Worm (Caenorhabditis elegans) whole organism, L2 larva: ENCODE results near the gene scl-13.

Experiments
- elt-1 ChIP-seq: fragments of 150-350 bp; optimal IDR thresholded peaks from 2 replicates; lab custom pipeline; 2014; ENCODE audit warnings: missing biosample characterization, missing genetic modification characterization
- lin-13 ChIP-seq: fragments of 150-350 bp; optimal IDR thresholded peaks from 2 replicates; lab custom pipeline; 2014; ENCODE audit warnings: missing biosample characterization, missing genetic modification reagents, missing genetic modification characterization
- lsy-2 ChIP-seq, 2 experiments: fragments of 150-350 bp in 1 of 2; sonication (generic microtip) in 1 of 2; optimal IDR thresholded peaks; 2 replicates each; lab custom pipeline; 2014 to 2017; ENCODE audit warnings: missing biosample characterization in 2 of 2, missing genetic modification characterization in 2 of 2
- mdl-1 ChIP-seq, 2 experiments: fragments of 150-350 bp in 1 of 2; sonication (generic microtip) in 1 of 2; optimal IDR thresholded peaks; 2 replicates each; lab custom pipeline; 2017; ENCODE audit warnings: missing biosample characterization in 2 of 2, missing genetic modification characterization in 2 of 2
- peb-1 ChIP-seq: fragments of 150-350 bp; optimal IDR thresholded peaks from 2 replicates; lab custom pipeline; 2014; ENCODE audit warnings: missing biosample characterization, missing genetic modification characterization
- unc-62 ChIP-seq: fragments of 150-350 bp; optimal IDR thresholded peaks from 2 replicates; lab custom pipeline; 2014; ENCODE audit warnings: missing biosample characterization, missing genetic modification reagents, missing genetic modification characterization
- ztf-4 ChIP-seq: fragments of 150-350 bp; optimal IDR thresholded peaks from 2 replicates; lab custom pipeline; 2014; ENCODE audit warnings: missing biosample characterization, missing genetic modification characterization

- no peak for TF ChIP-seq unc-62
- TF ChIP-seq peb-1 (tag; lab: Kevin White, UChicago): no peak
- TF ChIP-seq lin-13 (GFP tag; lab: Kevin White, UChicago): no peak
- no peak for TF ChIP-seq lsy-2 (tag; optimal IDR thresholded peaks at IDR 0.05; lab: Kevin White, UChicago)
- TF ChIP-seq mdl-1 (tag; optimal IDR thresholded peaks at IDR 0.05; lab: Kevin White, UChicago): no peak
- TF ChIP-seq ztf-4 (tag; lab: Kevin White, UChicago): no peak
- TF ChIP-seq elt-1 (tag; lab: Kevin White, UChicago): no peak
These were observed 20.7 kb upstream of the scl-13 start for ce11 chrV:3832103-3832502.
